Fruit fly (Drosophila melanogaster): ENCODE measurements around the gene CD98hc.

dm6 chr3R:7999530-8000116, 21.4 kb upstream of the CD98hc start, which contains the start of gene PIG-H:
- no peak for TF ChIP-seq CTCF (optimal IDR thresholded peaks at IDR 0.05)
- TF ChIP-seq CG8478 (optimal IDR thresholded peaks at IDR 0.05): no peak

Measured in S2 (cell line).